Fruit fly (Drosophila melanogaster) whole organism, embryonic: ENCODE results near the gene TTLL4A.

ENCODE experiments used
- BEAF-32 ChIP-seq: fragments of 200-800 bp; sonication (Bioruptor generic); optimal IDR thresholded peaks from 3 replicates; lab custom pipeline; 2017; ENCODE audit warnings: missing biosample characterization, missing genetic modification characterization, mild to moderate bottlenecking, moderate library complexity, missing genetic modification reagents
- Bgb ChIP-seq: fragments of 200-800 bp; sonication (Bioruptor generic); IDR thresholded peaks from 2 replicates; pipeline ENCODE4 v1.3.6; 2022; ENCODE audit warnings: missing biosample characterization, missing genetic modification characterization; ENCODE audit not compliant: partially characterized antibody
- Blimp-1 ChIP-seq: fragments of 200-800 bp; sonication (Bioruptor generic); optimal IDR thresholded peaks from 3 replicates; lab custom pipeline; 2018; ENCODE audit warnings: missing biosample characterization, missing genetic modification characterization, mild to moderate bottlenecking, moderate library complexity, missing genetic modification reagents
- C15 ChIP-seq: fragments of 200-800 bp; sonication (Bioruptor generic); IDR thresholded peaks from 3 replicates; pipeline ENCODE4 v1.3.6; 2022; ENCODE audit warnings: missing biosample characterization, missing genetic modification characterization
- CG10267 ChIP-seq: fragments of 200-800 bp; sonication (Bioruptor generic); optimal IDR thresholded peaks from 2 replicates; lab custom pipeline; 2018; ENCODE audit warnings: missing biosample characterization, mild to moderate bottlenecking, missing genetic modification characterization, moderate library complexity
- CG10543 ChIP-seq: fragments of 200-800 bp; sonication (Bioruptor generic); optimal IDR thresholded peaks from 3 replicates; lab custom pipeline; 2017; ENCODE audit warnings: missing biosample characterization, mild to moderate bottlenecking, missing genetic modification characterization, moderate library complexity
- CG12236 ChIP-seq: fragments of 200-800 bp; sonication (Bioruptor generic); optimal IDR thresholded peaks from 2 replicates; lab custom pipeline; 2016; ENCODE audit warnings: missing biosample characterization, missing genetic modification characterization
- CG13287 ChIP-seq: fragments of 200-800 bp; sonication (Bioruptor generic); IDR thresholded peaks from 2 replicates; pipeline ENCODE4 v1.3.6; 2022; ENCODE audit warnings: missing biosample characterization, missing genetic modification characterization; ENCODE audit not compliant: partially characterized antibody
- CG14710 ChIP-seq: fragments of 200-800 bp; sonication (Bioruptor generic); optimal IDR thresholded peaks from 3 replicates; lab custom pipeline; 2019; ENCODE audit warnings: missing biosample characterization, mild to moderate bottlenecking, missing genetic modification characterization, moderate library complexity
- CG14860 ChIP-seq: fragments of 200-800 bp; sonication (Bioruptor generic); IDR thresholded peaks from 3 replicates; pipeline ENCODE4 v1.3.6; 2022; ENCODE audit warnings: missing biosample characterization, missing genetic modification characterization; ENCODE audit not compliant: partially characterized antibody
- CG1647 ChIP-seq: fragments of 200-800 bp; sonication (Bioruptor generic); optimal IDR thresholded peaks from 3 replicates; lab custom pipeline; 2016; ENCODE audit warnings: missing biosample characterization, missing genetic modification characterization
- CG2875 ChIP-seq: fragments of 200-800 bp; sonication (Bioruptor generic); optimal IDR thresholded peaks from 2 replicates; lab custom pipeline; 2017; ENCODE audit warnings: missing biosample characterization, mild to moderate bottlenecking, missing genetic modification characterization, missing genetic modification reagents
- CG30403 ChIP-seq: fragments of 200-800 bp; sonication (Bioruptor generic); optimal IDR thresholded peaks from 3 replicates; lab custom pipeline; 2016; ENCODE audit warnings: missing biosample characterization, missing genetic modification characterization
- CG3065 ChIP-seq: fragments of 200-800 bp; sonication (Bioruptor generic); optimal IDR thresholded peaks from 2 replicates; lab custom pipeline; 2016; ENCODE audit warnings: missing biosample characterization, missing genetic modification characterization
- CG31441 ChIP-seq: fragments of 200-800 bp; sonication (Bioruptor generic); IDR thresholded peaks from 2 replicates; pipeline ENCODE4 v1.3.6; 2022; ENCODE audit warnings: missing biosample characterization, missing genetic modification characterization
- CG3281 ChIP-seq: fragments of 200-800 bp; sonication (Bioruptor generic); optimal IDR thresholded peaks from 3 replicates; lab custom pipeline; 2017; ENCODE audit warnings: missing biosample characterization, mild to moderate bottlenecking, missing genetic modification characterization
- CG4730 ChIP-seq: fragments of 200-800 bp; sonication (Bioruptor generic); IDR thresholded peaks from 2 replicates; pipeline ENCODE4 v1.3.6; 2022; ENCODE audit warnings: missing biosample characterization, missing genetic modification characterization
- CG6175 ChIP-seq: fragments of 200-800 bp; sonication (Bioruptor generic); IDR thresholded peaks from 3 replicates; pipeline ENCODE4 v1.3.6; 2022; ENCODE audit warnings: missing biosample characterization, missing genetic modification characterization
- CG6254 ChIP-seq: fragments of 200-800 bp; sonication (Bioruptor generic); optimal IDR thresholded peaks from 3 replicates; lab custom pipeline; 2017; ENCODE audit warnings: mild to moderate bottlenecking, missing biosample characterization, missing genetic modification reagents, missing genetic modification characterization
- CG7786 ChIP-seq: fragments of 200-800 bp; sonication (Bioruptor generic); optimal IDR thresholded peaks from 2 replicates; lab custom pipeline; 2016; ENCODE audit warnings: missing biosample characterization, missing genetic modification characterization
- CG7963 ChIP-seq: fragments of 200-800 bp; sonication (Bioruptor generic); IDR thresholded peaks from 3 replicates; pipeline ENCODE4 v1.3.6; 2022; ENCODE audit warnings: missing biosample characterization, missing genetic modification characterization; ENCODE audit not compliant: partially characterized antibody
- CG8924 ChIP-seq: fragments of 200-800 bp; optimal IDR thresholded peaks from 3 replicates; lab custom pipeline; 2019; ENCODE audit warnings: missing biosample characterization, mild to moderate bottlenecking, missing genetic modification characterization, moderate library complexity
- D ChIP-seq, 2 experiments: fragments of 200-800 bp in 1 of 2; fragments of >200 bp in 1 of 2; sonication (Bioruptor generic) in 1 of 2; optimal IDR thresholded peaks; 2 replicates in 1 of 2; 3 replicates in 1 of 2; lab custom pipeline; 2017; ENCODE audit warnings: mild to moderate bottlenecking in 1 of 2, missing biosample characterization in 1 of 2, missing genetic modification characterization in 1 of 2, missing genetic modification reagents in 1 of 2
- Dll ChIP-seq: fragments of 200-800 bp; sonication (Bioruptor generic); IDR thresholded peaks from 4 replicates; pipeline ENCODE4 v1.3.6; 2022; ENCODE audit warnings: missing biosample characterization, missing genetic modification characterization; ENCODE audit not compliant: partially characterized antibody
- Dp ChIP-seq: fragments of 200-800 bp; sonication (Bioruptor generic); optimal IDR thresholded peaks from 2 replicates; lab custom pipeline; 2018; ENCODE audit warnings: missing biosample characterization, mild to moderate bottlenecking, missing genetic modification characterization, moderate library complexity
- Ets97D ChIP-seq: fragments of 200-800 bp; sonication (Bioruptor generic); optimal IDR thresholded peaks from 3 replicates; lab custom pipeline; 2016; ENCODE audit warnings: missing biosample characterization, missing genetic modification characterization
- HmgZ ChIP-seq: fragments of 200-800 bp; sonication (Bioruptor generic); optimal IDR thresholded peaks from 2 replicates; lab custom pipeline; 2018; ENCODE audit warnings: missing biosample characterization, mild to moderate bottlenecking, missing genetic modification characterization
- MBD-R2 ChIP-seq: fragments of 200-800 bp; sonication (Bioruptor generic); IDR thresholded peaks from 2 replicates; pipeline ENCODE4 v1.3.6; 2022; ENCODE audit warnings: missing biosample characterization, missing genetic modification characterization
- Myb ChIP-seq: fragments of 200-800 bp; sonication (Bioruptor generic); optimal IDR thresholded peaks from 2 replicates; lab custom pipeline; 2016; ENCODE audit warnings: missing biosample characterization, missing genetic modification characterization
- Nf-YC ChIP-seq: fragments of 200-800 bp; optimal IDR thresholded peaks from 3 replicates; lab custom pipeline; 2019; ENCODE audit warnings: missing biosample characterization, mild to moderate bottlenecking, missing genetic modification characterization, moderate library complexity
- NfI ChIP-seq: fragments of 200-800 bp; sonication (Bioruptor generic); optimal IDR thresholded peaks from 3 replicates; lab custom pipeline; 2018; ENCODE audit warnings: missing biosample characterization, mild to moderate bottlenecking, missing genetic modification characterization, moderate library complexity
- Oli ChIP-seq: fragments of 200-800 bp; sonication (Bioruptor generic); optimal IDR thresholded peaks from 2 replicates; lab custom pipeline; 2018; ENCODE audit warnings: missing biosample characterization, mild to moderate bottlenecking, missing genetic modification characterization, moderate library complexity
- Sin3A ChIP-seq: fragments of >200 bp; optimal IDR thresholded peaks from 2 replicates; lab custom pipeline; 2018
- Spps ChIP-seq: fragments of 200-800 bp; sonication (Bioruptor generic); optimal IDR thresholded peaks from 2 replicates; lab custom pipeline; 2018; ENCODE audit warnings: missing biosample characterization, mild to moderate bottlenecking, missing genetic modification characterization
- YL-1 ChIP-seq: fragments of 200-800 bp; sonication (Bioruptor generic); optimal IDR thresholded peaks from 3 replicates; lab custom pipeline; 2017; ENCODE audit warnings: missing biosample characterization, mild to moderate bottlenecking, missing genetic modification characterization
- ab ChIP-seq: fragments of 200-800 bp; sonication (Bioruptor generic); optimal IDR thresholded peaks from 2 replicates; lab custom pipeline; 2016; ENCODE audit warnings: missing biosample characterization, missing genetic modification characterization
- amos ChIP-seq: fragments of 200-800 bp; sonication (Bioruptor generic); IDR thresholded peaks from 2 replicates; pipeline ENCODE4 v1.3.6; 2022; ENCODE audit warnings: missing biosample characterization, missing genetic modification characterization; ENCODE audit not compliant: partially characterized antibody
- bbx ChIP-seq: fragments of 200-800 bp; sonication (Bioruptor generic); IDR thresholded peaks from 2 replicates; pipeline ENCODE4 v1.3.6; 2022; ENCODE audit warnings: missing biosample characterization, missing genetic modification characterization; ENCODE audit not compliant: partially characterized antibody
- dpn ChIP-seq, 2 experiments: fragments of 200-800 bp; sonication (Bioruptor generic); optimal IDR thresholded peaks; 3 replicates each; lab custom pipeline; 2016; ENCODE audit warnings: missing biosample characterization in 2 of 2, missing genetic modification characterization in 2 of 2
- insv ChIP-seq, 2 experiments: fragments of 200-800 bp; sonication (Bioruptor generic); optimal IDR thresholded peaks; 3 replicates each; lab custom pipeline; 2016 to 2018; ENCODE audit warnings: missing biosample characterization in 2 of 2, missing genetic modification characterization in 2 of 2
- klu ChIP-seq: fragments of 200-800 bp; sonication (Bioruptor generic); IDR thresholded peaks from 2 replicates; pipeline ENCODE4 v1.3.6; 2022; ENCODE audit warnings: missing biosample characterization, missing genetic modification characterization
- kni ChIP-seq: fragments of 200-800 bp; sonication (Bioruptor generic); optimal IDR thresholded peaks from 3 replicates; lab custom pipeline; 2017; ENCODE audit warnings: mild to moderate bottlenecking, missing biosample characterization, missing genetic modification reagents, missing genetic modification characterization
- lbe ChIP-seq: fragments of 200-800 bp; sonication (Bioruptor generic); optimal IDR thresholded peaks from 2 replicates; lab custom pipeline; 2016; ENCODE audit warnings: missing biosample characterization, mild to moderate bottlenecking, missing genetic modification characterization
- lilli ChIP-seq: fragments of 200-800 bp; sonication (Bioruptor generic); optimal IDR thresholded peaks from 3 replicates; lab custom pipeline; 2016; ENCODE audit warnings: missing biosample characterization, missing genetic modification characterization
- nmo ChIP-seq: fragments of 200-800 bp; sonication (Bioruptor generic); optimal IDR thresholded peaks from 2 replicates; lab custom pipeline; 2018; ENCODE audit warnings: missing biosample characterization, mild to moderate bottlenecking, missing genetic modification characterization, moderate library complexity
- slp2 ChIP-seq: fragments of 200-800 bp; sonication (Bioruptor generic); optimal IDR thresholded peaks from 2 replicates; lab custom pipeline; 2016; ENCODE audit warnings: missing biosample characterization, missing genetic modification characterization
- tio ChIP-seq: fragments of 200-800 bp; sonication (Bioruptor generic); optimal IDR thresholded peaks from 2 replicates; lab custom pipeline; 2017; ENCODE audit warnings: missing biosample characterization, missing genetic modification characterization, inconsistent platforms
- unc-4 ChIP-seq: fragments of 200-800 bp; sonication (Bioruptor generic); IDR thresholded peaks from 2 replicates; pipeline ENCODE4 v1.3.6; 2022; ENCODE audit warnings: missing biosample characterization, missing genetic modification characterization; ENCODE audit not compliant: partially characterized antibody
- usp ChIP-seq: fragments of >200 bp; optimal IDR thresholded peaks from 2 replicates; lab custom pipeline; 2017; ENCODE audit warnings: missing biosample characterization, missing genetic modification characterization

The TTLL4A gene

dm6 chr2L:10970134-10970533 lies 19.1 kb upstream of the TTLL4A start, which contains the start of the genes Tmem214 and YL-1 (continued):
- TF ChIP-seq insv (GFP tag; optimal IDR thresholded peaks at IDR 0.05; lab: Kevin White, UChicago) = peak in 1 of 2 experiments; percentile 10
- peak; percentile 64 for TF ChIP-seq CG14710 (tag; lab: Kevin White, UChicago)
- TF ChIP-seq usp = no peak
- peak; percentile 23 for TF ChIP-seq Myb (GFP tag; lab: Kevin White, UChicago)
- no peak for TF ChIP-seq Blimp-1 (GFP tag; lab: Kevin White, UChicago)
- TF ChIP-seq Dp (GFP tag; lab: Kevin White, UChicago) = peak; percentile 49
- 0 out of 3 replicates have a peak, but pooled peaks have one; percentile 23 for TF ChIP-seq CG14860 (GFP tag; lab: Robert Waterston, UW)
- no peak for TF ChIP-seq tio
- TF ChIP-seq Oli (tag; lab: Kevin White, UChicago) = no peak
- TF ChIP-seq slp2 = no peak
- TF ChIP-seq CG1647 (GFP tag; lab: Kevin White, UChicago) = no peak
- TF ChIP-seq Ets97D (GFP tag; lab: Kevin White, UChicago) = peak; percentile 41
- no peak for TF ChIP-seq CG6175 (GFP tag; lab: Robert Waterston, UW)
- 0 out of 3 replicates have a peak, but pooled peaks have one; percentile 23 for TF ChIP-seq CG7963 (GFP tag; lab: Robert Waterston, UW)
- TF ChIP-seq kni (GFP tag; lab: Kevin White, UChicago) = peak; percentile 88
- no peak for TF ChIP-seq D (optimal IDR thresholded peaks at IDR 0.05; lab: Kevin White, UChicago)
- no peak for TF ChIP-seq D (GFP tag; optimal IDR thresholded peaks at IDR 0.05; lab: Kevin White, UChicago)
- TF ChIP-seq CG12236 (GFP tag; lab: Kevin White, UChicago) = no peak
- TF ChIP-seq CG30403 = peak; percentile 15
- no peak for TF ChIP-seq CG10543 (GFP tag; lab: Kevin White, UChicago)
- TF ChIP-seq CG31441 = 0 out of 2 replicates have a peak, but pooled peaks have one; percentile 9
- peak; percentile 87 for TF ChIP-seq MBD-R2 (GFP tag; lab: Robert Waterston, UW)
- TF ChIP-seq bbx = peak; percentile 15; the same call in 1 of the 2 replicates
- TF ChIP-seq CG4730 = no peak
- peak; percentile 42 for TF ChIP-seq Bgb
- TF ChIP-seq BEAF-32 = peak; percentile 79
- peak; percentile 62; the same call in 1 of the 4 replicates for TF ChIP-seq Dll (GFP tag; lab: Robert Waterston, UW)
- no peak for TF ChIP-seq CG7786 (GFP tag; lab: Kevin White, UChicago)
- TF ChIP-seq Sin3A (lab: Kevin White, UChicago) = peak; percentile 69
- no peak for TF ChIP-seq ab (GFP tag; lab: Kevin White, UChicago)
- peak; percentile 46 for TF ChIP-seq CG10267 (tag; lab: Kevin White, UChicago)
- TF ChIP-seq dpn (GFP tag; optimal IDR thresholded peaks at IDR 0.05; lab: Kevin White, UChicago) = no peak
- TF ChIP-seq CG13287 (GFP tag; lab: Robert Waterston, UW) = peak; percentile 73
- no peak for TF ChIP-seq CG2875
- TF ChIP-seq unc-4 = peak; percentile 66
- peak; percentile 46 for TF ChIP-seq HmgZ
- TF ChIP-seq Nf-YC (tag; lab: Kevin White, UChicago) = peak; percentile 44
- no peak for TF ChIP-seq klu
- no peak for TF ChIP-seq CG3065 (GFP tag; lab: Kevin White, UChicago)
- peak; percentile 39 for TF ChIP-seq CG8924 (tag; lab: Kevin White, UChicago)
- peak; percentile 5 for TF ChIP-seq lilli (GFP tag; lab: Kevin White, UChicago)
- no peak for TF ChIP-seq NfI (GFP tag; lab: Kevin White, UChicago)
- TF ChIP-seq C15 (GFP tag; lab: Robert Waterston, UW) = no peak
- peak; percentile 42 for TF ChIP-seq CG3281 (GFP tag; lab: Kevin White, UChicago)
- peak; percentile 51 for TF ChIP-seq amos (GFP tag; lab: Robert Waterston, UW)
- peak; percentile 98 for TF ChIP-seq YL-1 (GFP tag; lab: Kevin White, UChicago)
- no peak for TF ChIP-seq lbe
- TF ChIP-seq Spps (tag; lab: Kevin White, UChicago) = no peak
- no peak for TF ChIP-seq CG6254 (GFP tag; lab: Kevin White, UChicago)
- peak; percentile 68 for TF ChIP-seq nmo (GFP tag; lab: Kevin White, UChicago)
